Worm (Caenorhabditis elegans) whole organism, L1 larva: ENCODE measurements around the gene ZK250.14.

Experiments
- C04F5.9 ChIP-seq: sonication (generic microtip); optimal IDR thresholded peaks from 2 replicates; lab custom pipeline; 2016; ENCODE audit warnings: missing genetic modification characterization, missing compliant biosample characterization
- C34B4.2 ChIP-seq: sonication (generic microtip); optimal IDR thresholded peaks from 2 replicates; lab custom pipeline; 2017; ENCODE audit warnings: mild to moderate bottlenecking, missing genetic modification characterization, missing compliant biosample characterization
- F16B12.6 ChIP-seq: fragments of 150-350 bp; optimal IDR thresholded peaks from 2 replicates; lab custom pipeline; 2014; ENCODE audit warnings: missing biosample characterization, missing genetic modification characterization
- Y116A8C.19 ChIP-seq: sonication (generic microtip); optimal IDR thresholded peaks from 2 replicates; lab custom pipeline; 2016; ENCODE audit warnings: missing compliant biosample characterization, missing genetic modification characterization, borderline replicate concordance
- ama-1 ChIP-seq: fragments of 150-350 bp; optimal IDR thresholded peaks from 2 replicates; lab custom pipeline; 2014
- ceh-8 ChIP-seq: fragments of 200-800 bp; sonication (Bioruptor generic); optimal IDR thresholded peaks from 2 replicates; lab custom pipeline; 2018; ENCODE audit warnings: mild to moderate bottlenecking, missing genetic modification characterization, moderate library complexity, missing compliant biosample characterization
- ceh-82 ChIP-seq, 3 experiments: fragments of 150-350 bp in 1 of 3; sonication (generic microtip) in 2 of 3; optimal IDR thresholded peaks; 2 replicates each; lab custom pipeline; 2014 to 2017; ENCODE audit warnings: missing biosample characterization in 3 of 3, missing genetic modification characterization in 3 of 3
- dpl-1 ChIP-seq, 3 experiments: fragments of 150-350 bp in 2 of 3; sonication (generic microtip) in 1 of 3; optimal IDR thresholded peaks; 2 replicates each; lab custom pipeline; 2014 to 2017; ENCODE audit warnings: missing biosample characterization in 3 of 3, missing genetic modification characterization in 3 of 3, missing genetic modification reagents in 3 of 3
- efl-1 ChIP-seq, 4 experiments: fragments of 150-350 bp; optimal IDR thresholded peaks in 3 of 4; peaks in 1 of 4; 1 replicate in 1 of 4; 2 replicates in 3 of 4; lab custom pipeline; 2014; ENCODE audit warnings: missing biosample characterization in 2 of 4, missing genetic modification characterization in 2 of 4, missing genetic modification reagents in 2 of 4
- elt-2 ChIP-seq: sonication (generic microtip); optimal IDR thresholded peaks from 2 replicates; lab custom pipeline; 2016; ENCODE audit warnings: missing genetic modification characterization, mild to moderate bottlenecking, inconsistent platforms, missing compliant biosample characterization, missing genetic modification reagents
- elt-3 ChIP-seq, 6 experiments: fragments of 150-350 bp in 1 of 6; sonication (generic microtip); optimal IDR thresholded peaks; 2 replicates each; lab custom pipeline; 2017 to 2018; ENCODE audit warnings: missing biosample characterization in 6 of 6, missing genetic modification characterization in 6 of 6, inconsistent platforms in 1 of 6
- ets-5 ChIP-seq: fragments of 200-800 bp; sonication (Bioruptor generic); IDR thresholded peaks from 2 replicates; pipeline ENCODE4 v1.3.6; 2022; ENCODE audit warnings: missing genetic modification characterization, missing compliant biosample characterization
- fos-1 ChIP-seq: fragments of 150-350 bp; optimal IDR thresholded peaks from 2 replicates; lab custom pipeline; 2014; ENCODE audit warnings: missing biosample characterization, missing genetic modification characterization
- grh-1 ChIP-seq: fragments of 200-800 bp; sonication (Bioruptor generic); IDR thresholded peaks from 2 replicates; pipeline ENCODE4 v1.3.6; 2022; ENCODE audit warnings: missing genetic modification reagents, missing genetic modification characterization, missing compliant biosample characterization
- hlh-17 ChIP-seq: fragments of 200-800 bp; sonication (Bioruptor generic); optimal IDR thresholded peaks from 2 replicates; lab custom pipeline; 2018; ENCODE audit warnings: missing genetic modification characterization, mild to moderate bottlenecking, missing compliant biosample characterization, moderate library complexity, borderline replicate concordance
- lin-39 ChIP-seq: fragments of 150-350 bp; optimal IDR thresholded peaks from 2 replicates; lab custom pipeline; 2014; ENCODE audit warnings: missing biosample characterization, missing genetic modification reagents, missing genetic modification characterization
- lir-3 ChIP-seq: sonication (generic microtip); optimal IDR thresholded peaks from 2 replicates; lab custom pipeline; 2016; ENCODE audit warnings: mild to moderate bottlenecking, missing genetic modification characterization, moderate library complexity, missing compliant biosample characterization; ENCODE audit not compliant: poor library complexity
- mab-9 ChIP-seq: fragments of 200-800 bp; sonication (Bioruptor generic); IDR thresholded peaks from 2 replicates; pipeline ENCODE4 v1.3.6; 2022; ENCODE audit warnings: missing genetic modification reagents, missing genetic modification characterization, missing compliant biosample characterization
- mdl-1 ChIP-seq, 2 experiments: fragments of 150-350 bp; optimal IDR thresholded peaks; 2 replicates each; lab custom pipeline; 2014 to 2017; ENCODE audit warnings: missing biosample characterization in 2 of 2, missing genetic modification characterization in 2 of 2, inconsistent platforms in 1 of 2
- mef-2 ChIP-seq: fragments of 150-350 bp; optimal IDR thresholded peaks from 2 replicates; lab custom pipeline; 2014; ENCODE audit warnings: missing biosample characterization, missing genetic modification characterization
- mep-1 ChIP-seq: fragments of 150-350 bp; optimal IDR thresholded peaks from 2 replicates; lab custom pipeline; 2014; ENCODE audit warnings: missing biosample characterization, missing genetic modification characterization
- nhr-71 ChIP-seq: sonication (generic microtip); optimal IDR thresholded peaks from 2 replicates; lab custom pipeline; 2016; ENCODE audit warnings: mild to moderate bottlenecking, missing genetic modification characterization, moderate library complexity, missing compliant biosample characterization
- pag-3 ChIP-seq: sonication (generic microtip); optimal IDR thresholded peaks from 2 replicates; lab custom pipeline; 2017; ENCODE audit warnings: missing genetic modification characterization, mild to moderate bottlenecking, missing compliant biosample characterization, antibody characterized with exemption, borderline replicate concordance; ENCODE audit not compliant: insufficient read depth
- pqm-1 ChIP-seq: sonication (generic microtip); optimal IDR thresholded peaks from 3 replicates; lab custom pipeline; 2017; ENCODE audit warnings: missing biosample characterization, missing genetic modification characterization
- sup-37 ChIP-seq: fragments of 200-800 bp; sonication (Bioruptor generic); optimal IDR thresholded peaks from 2 replicates; lab custom pipeline; 2018; ENCODE audit warnings: mild to moderate bottlenecking, missing genetic modification characterization, missing compliant biosample characterization
- swsn-7 ChIP-seq: sonication (generic microtip); optimal IDR thresholded peaks from 2 replicates; lab custom pipeline; 2016; ENCODE audit warnings: missing genetic modification characterization, missing compliant biosample characterization
- tbx-2 ChIP-seq: sonication (generic microtip); optimal IDR thresholded peaks from 2 replicates; lab custom pipeline; 2016; ENCODE audit warnings: missing genetic modification characterization, missing compliant biosample characterization
- unc-62 ChIP-seq: fragments of 150-350 bp; optimal IDR thresholded peaks from 2 replicates; lab custom pipeline; 2014; ENCODE audit warnings: missing biosample characterization, missing genetic modification reagents, missing genetic modification characterization
- unc-86 ChIP-seq: sonication (generic microtip); optimal IDR thresholded peaks from 2 replicates; lab custom pipeline; 2016; ENCODE audit warnings: missing genetic modification characterization, missing compliant biosample characterization
- unc-98 ChIP-seq: fragments of 200-800 bp; sonication (Bioruptor generic); IDR thresholded peaks from 2 replicates; pipeline ENCODE4 v1.3.6; 2022; ENCODE audit warnings: missing genetic modification characterization, missing compliant biosample characterization
- xbp-1 ChIP-seq: sonication (generic microtip); optimal IDR thresholded peaks from 2 replicates; lab custom pipeline; 2016; ENCODE audit warnings: missing genetic modification characterization, missing compliant biosample characterization
- zip-4 ChIP-seq: fragments of 200-800 bp; sonication (Bioruptor generic); optimal IDR thresholded peaks from 2 replicates; lab custom pipeline; 2018; ENCODE audit warnings: mild to moderate bottlenecking, missing genetic modification characterization, moderate library complexity, missing compliant biosample characterization
- ztf-4 ChIP-seq: fragments of 150-350 bp; optimal IDR thresholded peaks from 2 replicates; lab custom pipeline; 2014; ENCODE audit warnings: missing biosample characterization, missing genetic modification characterization

The ZK250.14 gene

ce11 chrII:1945093-1945492, at the start of gene ZK250.14:
ZK250.14 (minus strand) TSS chrII:1945193.
- no peak for TF ChIP-seq unc-62 (GFP tag; lab: Kevin White, UChicago)
- TF ChIP-seq hlh-17 (GFP tag; lab: Kevin White, UChicago), result no peak
- no peak for TF ChIP-seq lin-39 (tag; lab: Kevin White, UChicago)
- TF ChIP-seq ets-5 (GFP tag; lab: Robert Waterston, UW), result no peak
- TF ChIP-seq unc-98, result no peak

- TF ChIP-seq swsn-7 (tag; lab: Kevin White, UChicago) (no peak), F16B12.6 (tag; lab: Kevin White, UChicago) (no peak), pqm-1 (tag; lab: Kevin White, UChicago) (no peak), unc-62 (GFP tag; lab: Kevin White, UChicago) (no peak), C34B4.2 (tag; lab: Kevin White, UChicago) (no peak), lir-3 (tag; lab: Kevin White, UChicago) (no peak), mdl-1 (tag; optimal IDR thresholded peaks at IDR 0.05; lab: Kevin White, UChicago) (no peak), zip-4 (GFP tag; lab: Kevin White, UChicago) (no peak), xbp-1 (tag; lab: Kevin White, UChicago) (no peak), dpl-1 (GFP tag; optimal IDR thresholded peaks at IDR 0.05; lab: Kevin White, UChicago) (no peak), nhr-71 (tag; lab: Kevin White, UChicago) (no peak), tbx-2 (tag; lab: Kevin White, UChicago) (no peak), sup-37 (GFP tag; lab: Kevin White, UChicago) (no peak), C04F5.9 (tag; lab: Kevin White, UChicago) (no peak), ets-5 (GFP tag; lab: Robert Waterston, UW) (no peak), unc-98 (no peak), ama-1 (lab: Kevin White, UChicago) (no peak), elt-3 (tag; optimal IDR thresholded peaks at IDR 0.05; lab: Kevin White, UChicago) (no peak), mab-9 (GFP tag; lab: Robert Waterston, UW) (no peak)
Measured at ce11 chrII:1993738-1994137, 48.7 kb upstream of the ZK250.14 start, which contains the start of gene math-21. math-21 (plus strand) TSS chrII:1994038.

- TF ChIP-seq efl-1 (optimal IDR thresholded peaks at IDR 0.05; lab: Kevin White, UChicago) (no peak), efl-1 (GFP tag; optimal IDR thresholded peaks at IDR 0.05 in 1 of 2; lab: Kevin White, UChicago) (peak in 1 of 2 experiments; percentile 30), elt-2 (no peak)
- TF ChIP-seq, all 84 proteins: peak for 1
Measured at ce11 chrII:1989010-1989409, 44.0 kb upstream of the ZK250.14 start, which contains the start of gene math-44. math-44 (plus strand) TSS chrII:1989310.

ce11 chrII:1986979-1987378, 42.0 kb upstream of the ZK250.14 start, which contains the start of gene Y16E11A.4:
Y16E11A.4 (plus strand) TSS chrII:1987279.
- TF ChIP-seq ztf-4 (tag; lab: Kevin White, UChicago), result no peak
- TF ChIP-seq ama-1 (lab: Kevin White, UChicago), result no peak
- no peak for TF ChIP-seq hlh-17 (GFP tag; lab: Kevin White, UChicago)
- no peak for TF ChIP-seq fos-1 (tag; lab: Kevin White, UChicago)
- no peak for TF ChIP-seq pag-3 (tag; lab: Kevin White, UChicago)
- TF ChIP-seq ceh-82 (tag; optimal IDR thresholded peaks at IDR 0.05; lab: Kevin White, UChicago), result no peak
- TF ChIP-seq efl-1 (optimal IDR thresholded peaks at IDR 0.05; lab: Kevin White, UChicago), result no peak
- no peak for TF ChIP-seq efl-1 (GFP tag; optimal IDR thresholded peaks at IDR 0.05 in 1 of 2; lab: Kevin White, UChicago)
- TF ChIP-seq unc-86 (tag; lab: Kevin White, UChicago), result no peak
- no peak for TF ChIP-seq grh-1 (GFP tag; lab: Robert Waterston, UW)
- TF ChIP-seq Y116A8C.19 (tag; lab: Kevin White, UChicago), result no peak
- no peak for TF ChIP-seq F16B12.6 (tag; lab: Kevin White, UChicago)
- no peak for TF ChIP-seq mef-2 (tag; lab: Kevin White, UChicago)
- no peak for TF ChIP-seq lir-3 (tag; lab: Kevin White, UChicago)
- TF ChIP-seq mep-1 (tag; lab: Kevin White, UChicago), result no peak
- no peak for TF ChIP-seq C34B4.2 (tag; lab: Kevin White, UChicago)
- TF ChIP-seq ceh-8 (GFP tag; lab: Kevin White, UChicago), result no peak
- no peak for TF ChIP-seq xbp-1 (tag; lab: Kevin White, UChicago)
